Worm (Caenorhabditis elegans): ENCODE measurements around the gene T21B10.3.

T21B10.3 gene

ce11 chrII:8927253-8927791 is 6.9 kb upstream of the T21B10.3 start, which contains the start of gene cct-2 (continued):
- TF ChIP-seq fos-1 (tag; optimal IDR thresholded peaks at IDR 0.05) (no peak), unc-30 (tag; optimal IDR thresholded peaks at IDR 0.05) (no peak), pag-3 (tag; optimal IDR thresholded peaks at IDR 0.05; ENCODE audit: borderline replicate concordance, insufficient read depth) (no peak), ets-5 (GFP tag; IDR thresholded peaks at IDR 0.05) (no peak), nhr-71 (tag; optimal IDR thresholded peaks at IDR 0.05) (peak; percentile 59), ces-1 (GFP tag; optimal IDR thresholded peaks at IDR 0.05) (no peak), hpl-2 (GFP tag; optimal IDR thresholded peaks at IDR 0.05) (no peak), lsy-2 (tag; optimal IDR thresholded peaks at IDR 0.05) (peak; percentile 27 to 72), egl-13 (tag; optimal IDR thresholded peaks at IDR 0.05) (no peak), nhr-19 (GFP tag; conservative IDR thresholded peaks at IDR 0.05) (no peak), sptf-1 (tag; optimal IDR thresholded peaks at IDR 0.05) (no peak), sox-4 (tag; optimal IDR thresholded peaks at IDR 0.05) (no peak), C16A3.4 (tag; optimal IDR thresholded peaks at IDR 0.05) (peak; percentile 70), ceh-88 (GFP tag; IDR thresholded peaks at IDR 0.05) (no peak), nhr-90 (tag; optimal IDR thresholded peaks at IDR 0.05; ENCODE audit: poor library complexity) (peak; percentile 28), isw-1 (GFP tag; IDR thresholded peaks at IDR 0.05) (no peak), ceh-90 (tag; optimal IDR thresholded peaks at IDR 0.05) (peak; percentile 65), fkh-4 (tag; optimal IDR thresholded peaks at IDR 0.05; ENCODE audit: borderline replicate concordance) (no peak), lir-3 (tag; optimal IDR thresholded peaks at IDR 0.05; ENCODE audit: poor library complexity) (peak; percentile 64), lin-39 (tag; optimal IDR thresholded peaks at IDR 0.05) (no peak), aha-1 (tag; optimal IDR thresholded peaks at IDR 0.05) (no peak), mep-1 (tag; optimal IDR thresholded peaks at IDR 0.05) (peak; percentile 67), snpc-4 (tag; optimal IDR thresholded peaks at IDR 0.05) (no peak), irx-1 (tag; optimal IDR thresholded peaks at IDR 0.05) (no peak), nhr-12 (tag; optimal IDR thresholded peaks at IDR 0.05) (no peak), elt-3 (tag; optimal IDR thresholded peaks at IDR 0.05) (peak in 1 of 6 experiments; percentile 35), unc-98 (GFP tag; IDR thresholded peaks at IDR 0.05) (no peak), C34B4.2 (tag; optimal IDR thresholded peaks at IDR 0.05) (no peak), nhr-11 (tag; optimal IDR thresholded peaks at IDR 0.05) (no peak), dsc-1 (tag; optimal IDR thresholded peaks at IDR 0.05) (peak; percentile 13), dpl-1 (GFP tag; optimal IDR thresholded peaks at IDR 0.05) (peak; percentile 22 to 64 (median 37)), tbx-2 (tag; optimal IDR thresholded peaks at IDR 0.05) (peak; percentile 39), unc-130 (tag; optimal IDR thresholded peaks at IDR 0.05) (peak; percentile 3), ztf-11 (tag; optimal IDR thresholded peaks at IDR 0.05) (no peak), egl-27 (tag; optimal IDR thresholded peaks at IDR 0.05) (no peak), ceh-82 (tag; optimal IDR thresholded peaks at IDR 0.05) (peak in 1 of 3 experiments; percentile 23), vab-15 (tag; optimal IDR thresholded peaks at IDR 0.05) (no peak), nhr-28 (tag; optimal IDR thresholded peaks at IDR 0.05) (no peak), pqm-1 (tag; optimal IDR thresholded peaks at IDR 0.05) (no peak), C04F5.9 (tag; optimal IDR thresholded peaks at IDR 0.05) (no peak), nhr-237 (tag; optimal IDR thresholded peaks at IDR 0.05) (no peak), lin-13 (GFP tag; optimal IDR thresholded peaks at IDR 0.05) (no peak), Y116A8C.19 (tag; optimal IDR thresholded peaks at IDR 0.05; ENCODE audit: borderline replicate concordance) (no peak), nhr-20 (tag; optimal IDR thresholded peaks at IDR 0.05) (peak; percentile 56), blmp-1 (tag; optimal IDR thresholded peaks at IDR 0.05) (peak; percentile 63), grh-1 (GFP tag; IDR thresholded peaks at IDR 0.05) (no peak), rnt-1 (tag; optimal IDR thresholded peaks at IDR 0.05) (peak; percentile 59), lin-14 (GFP tag; optimal IDR thresholded peaks at IDR 0.05) (peak; percentile 69), snu-23 (GFP tag; optimal IDR thresholded peaks at IDR 0.05) (peak; percentile 68), nhr-84 (tag; optimal IDR thresholded peaks at IDR 0.05) (no peak), zag-1 (tag; optimal IDR thresholded peaks at IDR 0.05) (no peak), lin-35 (GFP tag; optimal IDR thresholded peaks at IDR 0.05) (peak; percentile 48 to 60), ceh-63 (GFP tag; optimal IDR thresholded peaks at IDR 0.05) (no peak)
